Worm (Caenorhabditis elegans) whole organism, L1 larva: Measurements from ENCODE around the gene C50F7.5.

Experiments
- C04F5.9 ChIP-seq: sonication (generic microtip); optimal IDR thresholded peaks from 2 replicates; lab custom pipeline; 2016; ENCODE audit warnings: missing genetic modification characterization, missing compliant biosample characterization
- C34B4.2 ChIP-seq: sonication (generic microtip); optimal IDR thresholded peaks from 2 replicates; lab custom pipeline; 2017; ENCODE audit warnings: mild to moderate bottlenecking, missing genetic modification characterization, missing compliant biosample characterization
- F16B12.6 ChIP-seq: fragments of 150-350 bp; optimal IDR thresholded peaks from 2 replicates; lab custom pipeline; 2014; ENCODE audit warnings: missing biosample characterization, missing genetic modification characterization
- Y116A8C.19 ChIP-seq: sonication (generic microtip); optimal IDR thresholded peaks from 2 replicates; lab custom pipeline; 2016; ENCODE audit warnings: missing compliant biosample characterization, missing genetic modification characterization, borderline replicate concordance
- aha-1 ChIP-seq: fragments of 150-350 bp; optimal IDR thresholded peaks from 2 replicates; lab custom pipeline; 2014; ENCODE audit warnings: missing biosample characterization, missing genetic modification characterization
- ceh-63 ChIP-seq: fragments of 200-800 bp; sonication (Bioruptor generic); optimal IDR thresholded peaks from 2 replicates; lab custom pipeline; 2018; ENCODE audit warnings: mild to moderate bottlenecking, missing genetic modification characterization, missing compliant biosample characterization
- ceh-88 ChIP-seq: fragments of 200-800 bp; sonication (Bioruptor generic); IDR thresholded peaks from 2 replicates; pipeline ENCODE4 v1.3.6; 2022; ENCODE audit warnings: missing genetic modification characterization, missing compliant biosample characterization
- efl-1 ChIP-seq, 4 experiments: fragments of 150-350 bp; optimal IDR thresholded peaks in 3 of 4; peaks in 1 of 4; 1 replicate in 1 of 4; 2 replicates in 3 of 4; lab custom pipeline; 2014; ENCODE audit warnings: missing biosample characterization in 2 of 4, missing genetic modification characterization in 2 of 4, missing genetic modification reagents in 2 of 4
- efl-3 ChIP-seq: fragments of 200-800 bp; sonication (Bioruptor generic); optimal IDR thresholded peaks from 2 replicates; lab custom pipeline; 2018; ENCODE audit warnings: mild to moderate bottlenecking, missing genetic modification characterization, missing compliant biosample characterization
- elt-2 ChIP-seq: sonication (generic microtip); optimal IDR thresholded peaks from 2 replicates; lab custom pipeline; 2016; ENCODE audit warnings: missing genetic modification characterization, mild to moderate bottlenecking, inconsistent platforms, missing compliant biosample characterization, missing genetic modification reagents
- elt-3 ChIP-seq, 6 experiments: fragments of 150-350 bp in 1 of 6; sonication (generic microtip); optimal IDR thresholded peaks; 2 replicates each; lab custom pipeline; 2017 to 2018; ENCODE audit warnings: missing biosample characterization in 6 of 6, missing genetic modification characterization in 6 of 6, inconsistent platforms in 1 of 6
- fkh-10 ChIP-seq: sonication (generic microtip); optimal IDR thresholded peaks from 2 replicates; lab custom pipeline; 2017; ENCODE audit warnings: missing biosample characterization, missing genetic modification reagents, missing genetic modification characterization
- fkh-8 ChIP-seq: sonication (generic microtip); optimal IDR thresholded peaks from 2 replicates; lab custom pipeline; 2016; ENCODE audit warnings: mild to moderate bottlenecking, missing genetic modification characterization, missing compliant biosample characterization
- grh-1 ChIP-seq: fragments of 200-800 bp; sonication (Bioruptor generic); IDR thresholded peaks from 2 replicates; pipeline ENCODE4 v1.3.6; 2022; ENCODE audit warnings: missing genetic modification reagents, missing genetic modification characterization, missing compliant biosample characterization
- hlh-17 ChIP-seq: fragments of 200-800 bp; sonication (Bioruptor generic); optimal IDR thresholded peaks from 2 replicates; lab custom pipeline; 2018; ENCODE audit warnings: missing genetic modification characterization, mild to moderate bottlenecking, missing compliant biosample characterization, moderate library complexity, borderline replicate concordance
- hpl-2 ChIP-seq: fragments of 150-350 bp; optimal IDR thresholded peaks from 2 replicates; lab custom pipeline; 2014; ENCODE audit warnings: missing biosample characterization, missing genetic modification reagents, missing genetic modification characterization
- lin-14 ChIP-seq: fragments of 200-800 bp; sonication (Bioruptor generic); optimal IDR thresholded peaks from 2 replicates; lab custom pipeline; 2018; ENCODE audit warnings: mild to moderate bottlenecking, missing genetic modification characterization, moderate library complexity, missing compliant biosample characterization
- lin-35 ChIP-seq, 2 experiments: fragments of 150-350 bp; optimal IDR thresholded peaks; 2 replicates each; lab custom pipeline; 2014; ENCODE audit warnings: missing biosample characterization in 2 of 2, missing genetic modification characterization in 2 of 2, missing genetic modification reagents in 2 of 2
- lin-39 ChIP-seq: fragments of 150-350 bp; optimal IDR thresholded peaks from 2 replicates; lab custom pipeline; 2014; ENCODE audit warnings: missing biosample characterization, missing genetic modification reagents, missing genetic modification characterization
- mef-2 ChIP-seq: fragments of 150-350 bp; optimal IDR thresholded peaks from 2 replicates; lab custom pipeline; 2014; ENCODE audit warnings: missing biosample characterization, missing genetic modification characterization
- nhr-237 ChIP-seq: fragments of 150-350 bp; optimal IDR thresholded peaks from 2 replicates; lab custom pipeline; 2014; ENCODE audit warnings: missing biosample characterization, missing genetic modification characterization
- nhr-71 ChIP-seq: sonication (generic microtip); optimal IDR thresholded peaks from 2 replicates; lab custom pipeline; 2016; ENCODE audit warnings: mild to moderate bottlenecking, missing genetic modification characterization, moderate library complexity, missing compliant biosample characterization
- nhr-76 ChIP-seq: sonication (generic microtip); optimal IDR thresholded peaks from 2 replicates; lab custom pipeline; 2017; ENCODE audit warnings: missing biosample characterization, missing genetic modification characterization
- nhr-77 ChIP-seq: fragments of 150-350 bp; optimal IDR thresholded peaks from 2 replicates; lab custom pipeline; 2014; ENCODE audit warnings: missing biosample characterization, missing genetic modification characterization
- nhr-84 ChIP-seq: sonication (generic microtip); optimal IDR thresholded peaks from 2 replicates; lab custom pipeline; 2017; ENCODE audit warnings: missing biosample characterization, missing genetic modification characterization
- nhr-85 ChIP-seq: sonication (generic microtip); peaks from one replicate; lab custom pipeline; 2016; ENCODE audit warnings: missing genetic modification characterization, inconsistent platforms, missing compliant biosample characterization
- nhr-90 ChIP-seq: sonication (generic microtip); optimal IDR thresholded peaks from 2 replicates; lab custom pipeline; 2016; ENCODE audit warnings: mild to moderate bottlenecking, missing genetic modification characterization, missing compliant biosample characterization; ENCODE audit not compliant: poor library complexity
- pqm-1 ChIP-seq: sonication (generic microtip); optimal IDR thresholded peaks from 3 replicates; lab custom pipeline; 2017; ENCODE audit warnings: missing biosample characterization, missing genetic modification characterization
- rnt-1 ChIP-seq: sonication (generic microtip); optimal IDR thresholded peaks from 2 replicates; lab custom pipeline; 2016; ENCODE audit warnings: mild to moderate bottlenecking, missing genetic modification characterization, moderate library complexity, missing compliant biosample characterization
- skn-1 ChIP-seq: fragments of 150-350 bp; optimal IDR thresholded peaks from 2 replicates; lab custom pipeline; 2014; ENCODE audit warnings: missing biosample characterization, missing genetic modification characterization
- snpc-4 ChIP-seq: fragments of 150-350 bp; optimal IDR thresholded peaks from 2 replicates; lab custom pipeline; 2014; ENCODE audit warnings: missing biosample characterization, missing genetic modification characterization
- sptf-1 ChIP-seq: fragments of 150-350 bp; optimal IDR thresholded peaks from 2 replicates; lab custom pipeline; 2014; ENCODE audit warnings: missing biosample characterization, missing genetic modification characterization
- sup-37 ChIP-seq: fragments of 200-800 bp; sonication (Bioruptor generic); optimal IDR thresholded peaks from 2 replicates; lab custom pipeline; 2018; ENCODE audit warnings: mild to moderate bottlenecking, missing genetic modification characterization, missing compliant biosample characterization
- tbx-2 ChIP-seq: sonication (generic microtip); optimal IDR thresholded peaks from 2 replicates; lab custom pipeline; 2016; ENCODE audit warnings: missing genetic modification characterization, missing compliant biosample characterization
- unc-130 ChIP-seq: fragments of 150-350 bp; optimal IDR thresholded peaks from 2 replicates; lab custom pipeline; 2017; ENCODE audit warnings: missing biosample characterization, missing genetic modification characterization, inconsistent platforms
- unc-30 ChIP-seq: sonication (generic microtip); optimal IDR thresholded peaks from 2 replicates; lab custom pipeline; 2017; ENCODE audit warnings: missing biosample characterization, missing genetic modification characterization
- unc-86 ChIP-seq: sonication (generic microtip); optimal IDR thresholded peaks from 2 replicates; lab custom pipeline; 2016; ENCODE audit warnings: missing genetic modification characterization, missing compliant biosample characterization
- xbp-1 ChIP-seq: sonication (generic microtip); optimal IDR thresholded peaks from 2 replicates; lab custom pipeline; 2016; ENCODE audit warnings: missing genetic modification characterization, missing compliant biosample characterization
- zip-4 ChIP-seq: fragments of 200-800 bp; sonication (Bioruptor generic); optimal IDR thresholded peaks from 2 replicates; lab custom pipeline; 2018; ENCODE audit warnings: mild to moderate bottlenecking, missing genetic modification characterization, moderate library complexity, missing compliant biosample characterization

The C50F7.5 gene

ce11 chrIV:7736616-7737015, 10.1 kb downstream of the C50F7.5 start:
- peak; percentile 39 for TF ChIP-seq tbx-2 (tag; lab: Kevin White, UChicago)
- no peak for TF ChIP-seq ceh-63
- peak; percentile 66 for TF ChIP-seq lin-14 (GFP tag; lab: Kevin White, UChicago)

ce11 chrIV:7743539-7743938, 17.0 kb downstream of the C50F7.5 start, which contains the start of gene npr-35:
npr-35 (plus strand) TSS chrIV:7743839.
- TF ChIP-seq unc-86 (no peak), nhr-71 (tag; lab: Kevin White, UChicago) (no peak), nhr-84 (no peak)

- TF ChIP-seq unc-130 = no peak
- peak; percentile 49 for TF ChIP-seq elt-2 (tag; lab: Kevin White, UChicago)
- TF ChIP-seq xbp-1 (tag; lab: Kevin White, UChicago) = no peak
Observed at ce11 chrIV:7747838-7748237, 21.3 kb downstream of the C50F7.5 start, which contains the start of gene klo-1. klo-1 (minus strand) TSS chrIV:7748225.

- TF ChIP-seq efl-1 (optimal IDR thresholded peaks at IDR 0.05; lab: Kevin White, UChicago) = no peak
- TF ChIP-seq efl-1 (GFP tag; optimal IDR thresholded peaks at IDR 0.05 in 1 of 2; lab: Kevin White, UChicago) = peak in 1 of 2 experiments; percentile 14
- TF ChIP-seq ceh-88 (GFP tag; lab: Robert Waterston, UW) = no peak
Observed at ce11 chrIV:7753108-7753507, 26.6 kb downstream of the C50F7.5 start, which contains the start of gene col-14. col-14 (plus strand) TSS chrIV:7753408.

DNA sequence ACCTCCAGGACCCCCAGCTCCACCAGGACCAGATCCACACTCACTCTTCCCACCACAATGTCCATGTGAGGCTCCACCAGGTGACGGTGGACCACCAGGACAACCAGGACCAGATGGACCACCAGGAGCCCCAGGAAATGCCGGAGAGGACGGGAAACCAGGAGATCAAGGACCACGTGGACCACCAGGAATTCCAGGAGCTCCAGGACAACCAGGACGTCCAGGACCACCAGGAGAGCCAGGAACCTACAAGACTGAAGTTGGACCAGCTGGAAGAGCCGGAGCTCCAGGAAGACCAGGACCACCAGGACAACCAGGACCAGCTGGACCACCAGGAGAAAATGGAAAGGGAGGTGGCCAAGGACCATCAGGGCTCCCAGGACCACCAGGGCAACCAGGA, 27.6 kb downstream of the C50F7.5 start:
- no peak for TF ChIP-seq mef-2 (tag; lab: Kevin White, UChicago)
- TF ChIP-seq aha-1 (tag; lab: Kevin White, UChicago) = no peak
- no peak for TF ChIP-seq elt-2 (tag; lab: Kevin White, UChicago)
- TF ChIP-seq lin-35 (GFP tag; optimal IDR thresholded peaks at IDR 0.05; lab: Kevin White, UChicago) = no peak
- no peak for TF ChIP-seq snpc-4 (tag; lab: Kevin White, UChicago)
- no peak for TF ChIP-seq Y116A8C.19 (tag; lab: Kevin White, UChicago)
- no peak for TF ChIP-seq grh-1
- TF ChIP-seq nhr-85 (tag; lab: Kevin White, UChicago) = no peak
- no peak for TF ChIP-seq fkh-10 (GFP tag; lab: Kevin White, UChicago)
- TF ChIP-seq nhr-90 (tag; lab: Kevin White, UChicago) = no peak
- TF ChIP-seq unc-30 (tag; lab: Kevin White, UChicago) = no peak
- no peak for TF ChIP-seq elt-3 (tag; optimal IDR thresholded peaks at IDR 0.05; lab: Kevin White, UChicago)
- no peak for TF ChIP-seq nhr-76 (tag; lab: Kevin White, UChicago)
- TF ChIP-seq lin-39 (tag; lab: Kevin White, UChicago) = no peak
- TF ChIP-seq F16B12.6 (tag; lab: Kevin White, UChicago) = no peak

DNA sequence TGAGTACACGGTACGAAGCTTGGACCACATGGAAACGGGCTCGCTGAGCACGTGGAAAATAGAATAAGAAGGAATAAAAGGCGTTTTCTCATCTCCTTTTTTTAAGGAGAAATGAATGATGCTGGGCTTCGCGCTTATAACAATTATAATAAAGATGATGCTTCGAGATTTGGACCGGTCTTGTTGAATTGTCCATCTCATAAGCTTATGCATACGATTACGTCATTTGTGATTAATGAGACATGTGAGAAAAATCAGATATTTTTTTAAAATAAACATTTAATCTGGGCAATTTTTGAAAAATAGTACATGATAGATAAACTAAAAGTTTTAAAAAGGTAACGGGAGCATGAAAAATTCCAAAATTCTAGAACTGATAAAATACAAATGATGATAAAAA, 30.7 kb downstream of the C50F7.5 start, which contains the start of gene C46A5.4:
C46A5.4 (minus strand) TSS at position 101 of the 400 bp plus-strand sequence.
- TF ChIP-seq fkh-8 (tag; lab: Kevin White, UChicago) (no peak), sptf-1 (tag; lab: Kevin White, UChicago) (no peak), nhr-237 (no peak), hpl-2 (no peak), C04F5.9 (tag; lab: Kevin White, UChicago) (no peak), fkh-10 (GFP tag; lab: Kevin White, UChicago) (no peak), zip-4 (GFP tag; lab: Kevin White, UChicago) (no peak), lin-14 (GFP tag; lab: Kevin White, UChicago) (no peak), ceh-88 (GFP tag; lab: Robert Waterston, UW) (no peak), efl-3 (GFP tag; lab: Kevin White, UChicago) (no peak), sup-37 (no peak), grh-1 (no peak), pqm-1 (no peak), C34B4.2 (no peak), hlh-17 (GFP tag; lab: Kevin White, UChicago) (no peak), F16B12.6 (tag; lab: Kevin White, UChicago) (no peak), tbx-2 (tag; lab: Kevin White, UChicago) (no peak), nhr-77 (tag; lab: Kevin White, UChicago) (no peak), skn-1 (no peak), rnt-1 (no peak)
